Fruit fly (Drosophila melanogaster): Measurements from ENCODE around the gene RpS3A.

Gene RpS3A

dm6 chr4:60001-60997 lies 6.7 kb downstream of the RpS3A start (continued):
- TF ChIP-seq Ssrp (tag; optimal IDR thresholded peaks at IDR 0.05) (no peak), CG13424 (tag; optimal IDR thresholded peaks at IDR 0.05) (peak; percentile 8), Doc2 (GFP tag; IDR thresholded peaks at IDR 0.05) (no peak), Ets97D (GFP tag; optimal IDR thresholded peaks at IDR 0.05) (no peak), nmo (GFP tag; optimal IDR thresholded peaks at IDR 0.05) (peak; percentile 19), chinmo (GFP tag; IDR thresholded peaks at IDR 0.05; ENCODE audit: partially characterized antibody) (peak; percentile 87), CG17328 (GFP tag; IDR thresholded peaks at IDR 0.05) (no peak), CG31224 (GFP tag; IDR thresholded peaks at IDR 0.05) (no peak), oc (tag; optimal IDR thresholded peaks at IDR 0.05) (peak; percentile 25), CG13296 (GFP tag; optimal IDR thresholded peaks at IDR 0.05) (peak; percentile 2), CG15696 (tag; optimal IDR thresholded peaks at IDR 0.05) (peak; percentile 48), CG13624 (GFP tag; optimal IDR thresholded peaks at IDR 0.05) (no peak), Six4 (GFP tag; optimal IDR thresholded peaks at IDR 0.05) (no peak), sens (GFP tag) (peak; percentile 60), unpg (GFP tag; optimal IDR thresholded peaks at IDR 0.05) (peak; percentile 7), ash1 (GFP tag; optimal IDR thresholded peaks at IDR 0.05) (peak; percentile 33), CG4707 (GFP tag; optimal IDR thresholded peaks at IDR 0.05) (no peak), sd (tag; optimal IDR thresholded peaks at IDR 0.05) (peak; percentile 0), CG1647 (GFP tag; optimal IDR thresholded peaks at IDR 0.05) (no peak), CG13894 (tag; optimal IDR thresholded peaks at IDR 0.05) (peak; percentile 83), CG3407 (GFP tag; optimal IDR thresholded peaks at IDR 0.05) (no peak), CG14050 (GFP tag; IDR thresholded peaks at IDR 0.05) (no peak), Gug (GFP tag; IDR thresholded peaks at IDR 0.05) (no peak), MESR4 (GFP tag; optimal IDR thresholded peaks at IDR 0.05) (peak; percentile 14), salm (tag; optimal IDR thresholded peaks at IDR 0.05) (no peak), CG12236 (GFP tag; optimal IDR thresholded peaks at IDR 0.05) (no peak), Eip74EF (GFP tag; optimal IDR thresholded peaks at IDR 0.05) (peak in 1 of 2 experiments; percentile 52), CG4360 (GFP tag; IDR thresholded peaks at IDR 0.05) (no peak), CG10462 (GFP tag; optimal IDR thresholded peaks at IDR 0.05) (no peak), CG10147 (GFP tag; optimal IDR thresholded peaks at IDR 0.05) (peak; percentile 23), CG9437 (GFP tag; optimal IDR thresholded peaks at IDR 0.05) (peak; percentile 11), nom (GFP tag; optimal IDR thresholded peaks at IDR 0.05) (peak; percentile 100), bbx (GFP tag; IDR thresholded peaks at IDR 0.05; ENCODE audit: partially characterized antibody) (no peak), lola (GFP tag; optimal IDR thresholded peaks at IDR 0.05) (peak in 1 of 3 experiments; percentile 39), pfk (GFP tag; optimal IDR thresholded peaks at IDR 0.05) (peak; percentile 52), B-H2 (GFP tag; optimal IDR thresholded peaks at IDR 0.05) (peak; percentile 61), CG12299 (tag; optimal IDR thresholded peaks at IDR 0.05) (peak; percentile 6), Awh (GFP tag; IDR thresholded peaks at IDR 0.05) (no peak), CG8478 (optimal IDR thresholded peaks at IDR 0.05) (no peak), CG30020 (tag; optimal IDR thresholded peaks at IDR 0.05) (peak; percentile 86), CG12769 (tag; optimal IDR thresholded peaks at IDR 0.05) (peak; percentile 10), ase (GFP tag; IDR thresholded peaks at IDR 0.05) (no peak), Dad (GFP tag; optimal IDR thresholded peaks at IDR 0.05) (no peak), sqz (GFP tag; optimal IDR thresholded peaks at IDR 0.05) (peak; percentile 53), tll (GFP tag; optimal IDR thresholded peaks at IDR 0.05) (peak in 1 of 2 experiments; percentile 10), pros (GFP tag; optimal IDR thresholded peaks at IDR 0.05) (peak; percentile 99), CG15269 (tag; optimal IDR thresholded peaks at IDR 0.05) (peak; percentile 22)

All from whole organism, embryonic.